Fruit fly (Drosophila melanogaster): ENCODE data around the gene RYa-R.

DNA sequence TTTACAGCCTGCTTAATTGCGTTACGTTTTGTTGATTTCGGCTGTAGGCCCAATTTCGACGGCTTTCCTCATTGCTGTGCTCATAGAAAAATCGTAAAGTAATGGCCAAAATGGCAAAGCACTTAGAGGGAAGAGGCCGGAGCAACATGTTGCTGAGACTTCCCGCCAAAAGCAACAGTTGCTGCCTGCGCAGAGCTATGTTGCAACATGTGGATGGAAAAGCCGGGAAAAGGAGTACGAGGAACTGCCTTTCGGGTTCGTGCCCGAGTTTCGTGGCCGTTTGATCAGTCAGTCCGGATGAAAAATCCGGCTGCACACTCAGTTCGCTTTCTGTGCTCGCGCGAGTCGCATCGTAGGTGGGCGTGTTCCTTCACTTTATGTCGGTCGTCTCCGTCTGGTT is at the start of gene RYa-R:
- no peak for TF ChIP-seq CG8478 (optimal IDR thresholded peaks at IDR 0.05)
- TF ChIP-seq CTCF (optimal IDR thresholded peaks at IDR 0.05), result no peak
